Worm (Caenorhabditis elegans): ENCODE measurements around the gene dhhc-8.

DNA sequence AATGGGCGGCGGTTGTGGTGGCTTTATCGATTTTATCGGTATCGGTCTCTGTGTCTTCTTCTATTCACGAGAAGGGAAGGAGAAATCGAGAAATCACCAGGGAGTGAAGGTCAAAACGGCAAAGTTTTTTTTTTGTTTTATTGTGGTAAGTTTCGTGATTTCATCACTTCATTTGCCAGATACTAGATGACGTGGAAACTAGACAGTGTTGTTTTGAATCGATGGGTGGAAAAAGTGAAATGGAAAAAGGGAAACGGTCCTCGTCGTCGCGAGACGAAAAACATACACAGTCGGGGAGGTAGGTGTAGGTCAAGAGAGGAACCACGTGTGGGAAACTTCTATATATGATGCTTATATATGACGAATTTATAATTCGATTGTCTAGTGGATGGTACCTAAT lies 6.3 kb upstream of the dhhc-8 start:
- TF ChIP-seq ceh-82 (tag; optimal IDR thresholded peaks at IDR 0.05) (no peak), ama-1 (optimal IDR thresholded peaks at IDR 0.05) (no peak), ztf-11 (tag; optimal IDR thresholded peaks at IDR 0.05) (no peak), lin-13 (GFP tag; optimal IDR thresholded peaks at IDR 0.05) (no peak)
